Fruit fly (Drosophila melanogaster): Measurements from ENCODE around the gene CG12541.

The CG12541 gene

DNA sequence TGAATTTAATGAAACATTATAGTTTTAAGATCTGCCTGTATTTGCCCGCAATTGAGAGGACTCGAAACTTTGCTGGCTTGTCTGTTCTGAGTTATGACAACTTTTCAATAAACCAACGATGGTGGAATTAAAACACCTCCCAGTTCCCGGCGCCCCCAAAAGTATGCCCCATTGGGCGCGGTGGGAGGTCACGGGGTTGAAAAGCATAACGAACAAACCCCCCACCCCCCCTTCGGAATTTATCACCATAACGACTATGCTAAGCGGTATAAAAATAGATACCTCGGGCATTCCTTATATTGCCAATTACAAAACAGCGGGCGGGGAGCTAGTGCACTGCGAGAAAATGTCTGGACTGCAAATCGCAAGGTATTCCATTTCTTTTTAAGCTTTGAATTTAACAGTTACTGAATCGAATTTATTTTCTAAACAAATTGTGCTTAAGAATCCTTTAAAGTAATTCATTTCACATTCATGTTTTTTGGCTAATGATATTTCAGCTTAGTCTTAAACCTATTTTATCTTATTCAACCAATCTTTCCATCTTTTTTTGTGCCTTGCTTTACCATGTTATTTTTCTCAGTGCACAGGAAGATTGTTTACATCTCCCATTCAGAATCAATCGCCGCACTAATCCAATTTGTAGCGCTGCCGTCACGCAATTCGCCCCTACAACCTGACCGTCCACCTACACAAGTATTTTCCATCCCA, 35.6 kb upstream of the CG12541 start (continued):
- no peak for TF ChIP-seq fd102C (GFP tag; optimal IDR thresholded peaks at IDR 0.05)
- TF ChIP-seq H2.0 (GFP tag; IDR thresholded peaks at IDR 0.05): peak; percentile 72
- peak; percentile 48; the same call in 1 of the 2 replicates for TF ChIP-seq CG6272 (GFP tag; IDR thresholded peaks at IDR 0.05)
- no peak for TF ChIP-seq chinmo (GFP tag; IDR thresholded peaks at IDR 0.05; ENCODE audit: partially characterized antibody)
- TF ChIP-seq CG8388 (GFP tag; optimal IDR thresholded peaks at IDR 0.05): peak; percentile 70
- peak; percentile 50 for TF ChIP-seq CG10959 (GFP tag; IDR thresholded peaks at IDR 0.05)
- TF ChIP-seq CG4404 (GFP tag; IDR thresholded peaks at IDR 0.05): peak; percentile 70
- TF ChIP-seq ATbp (GFP tag; optimal IDR thresholded peaks at IDR 0.05): peak; percentile 82
- no peak for TF ChIP-seq sc (optimal IDR thresholded peaks at IDR 0.05)
- TF ChIP-seq sc (GFP tag; optimal IDR thresholded peaks at IDR 0.05): peak; percentile 55
- TF ChIP-seq CG33213 (GFP tag; optimal IDR thresholded peaks at IDR 0.05): peak; percentile 12
- TF ChIP-seq CG18599 (GFP tag; optimal IDR thresholded peaks at IDR 0.05): peak; percentile 86
- no peak; the same call in 1 of the 2 replicates for TF ChIP-seq NFAT (GFP tag; IDR thresholded peaks at IDR 0.05)
- peak; percentile 9 for TF ChIP-seq CG10654 (GFP tag; optimal IDR thresholded peaks at IDR 0.05)
- no peak for TF ChIP-seq nerfin-2 (GFP tag; IDR thresholded peaks at IDR 0.05; ENCODE audit: partially characterized antibody)
- peak; percentile 85 for TF ChIP-seq CG10979 (tag; optimal IDR thresholded peaks at IDR 0.05)
- peak; percentile 77 for TF ChIP-seq Blimp-1 (GFP tag; optimal IDR thresholded peaks at IDR 0.05)
- no peak for TF ChIP-seq br (optimal IDR thresholded peaks at IDR 0.05)
- TF ChIP-seq CG11398 (GFP tag; optimal IDR thresholded peaks at IDR 0.05): peak; percentile 61
- peak; percentile 43 for TF ChIP-seq crc (GFP tag; optimal IDR thresholded peaks at IDR 0.05)
- peak; percentile 65; the same call in 1 of the 2 replicates for TF ChIP-seq ara (GFP tag; IDR thresholded peaks at IDR 0.05)
- TF ChIP-seq trh (GFP tag; optimal IDR thresholded peaks at IDR 0.05): peak; percentile 53
- no peak for TF ChIP-seq CG8478 (optimal IDR thresholded peaks at IDR 0.05)
- TF ChIP-seq H15 (GFP tag; IDR thresholded peaks at IDR 0.05): peak; percentile 58; the same call in 1 of the 3 replicates
- peak; percentile 58 for TF ChIP-seq vfl (GFP tag; optimal IDR thresholded peaks at IDR 0.05)
- TF ChIP-seq CG6813 (GFP tag; optimal IDR thresholded peaks at IDR 0.05): peak; percentile 72
- no peak for TF ChIP-seq lbe (GFP tag; optimal IDR thresholded peaks at IDR 0.05)
- TF ChIP-seq CG17328 (GFP tag; IDR thresholded peaks at IDR 0.05): peak; percentile 84
- no peak for TF ChIP-seq Neu2 (GFP tag; optimal IDR thresholded peaks at IDR 0.05; ENCODE audit: borderline replicate concordance)
- peak; percentile 86 for TF ChIP-seq CG8944 (GFP tag; optimal IDR thresholded peaks at IDR 0.05)
- TF ChIP-seq prd (optimal IDR thresholded peaks at IDR 0.05): no peak
- peak; percentile 80 for TF ChIP-seq prd (GFP tag; IDR thresholded peaks at IDR 0.05)
- TF ChIP-seq CG13894 (tag; optimal IDR thresholded peaks at IDR 0.05): peak; percentile 41
- TF ChIP-seq CG8089 (GFP tag; optimal IDR thresholded peaks at IDR 0.05): peak; percentile 23
- TF ChIP-seq CG17186 (GFP tag; optimal IDR thresholded peaks at IDR 0.05): peak; percentile 24
- peak; percentile 61 for TF ChIP-seq CG4424 (GFP tag; optimal IDR thresholded peaks at IDR 0.05)
- TF ChIP-seq CG43689 (GFP tag; IDR thresholded peaks at IDR 0.05): peak; percentile 28; the same call in 1 of the 2 replicates
- TF ChIP-seq fd3F (GFP tag; optimal IDR thresholded peaks at IDR 0.05): peak; percentile 75
- TF ChIP-seq CG31388 (GFP tag; optimal IDR thresholded peaks at IDR 0.05): no peak
- peak; percentile 55; the same call in 1 of the 2 replicates for TF ChIP-seq sim (GFP tag; IDR thresholded peaks at IDR 0.05)
- peak; percentile 49; the same call in 1 of the 3 replicates for TF ChIP-seq ase (GFP tag; IDR thresholded peaks at IDR 0.05)
- 0 out of 3 replicates have a peak, but pooled peaks have one; percentile 70 for TF ChIP-seq CG3726 (GFP tag; IDR thresholded peaks at IDR 0.05)
- TF ChIP-seq CG30020 (tag; optimal IDR thresholded peaks at IDR 0.05): no peak
- peak; percentile 65 for TF ChIP-seq CG14441 (GFP tag; IDR thresholded peaks at IDR 0.05)
- TF ChIP-seq CG7839 (tag; optimal IDR thresholded peaks at IDR 0.05): peak; percentile 90
- TF ChIP-seq croc (GFP tag; conservative IDR thresholded peaks at IDR 0.05): peak; percentile 69
- TF ChIP-seq Meics (GFP tag; optimal IDR thresholded peaks at IDR 0.05): peak; percentile 81
- no peak for TF ChIP-seq CG9797 (GFP tag; optimal IDR thresholded peaks at IDR 0.05)
- no peak for TF ChIP-seq sr (GFP tag; IDR thresholded peaks at IDR 0.05)
- no peak for TF ChIP-seq CG1832 (GFP tag; optimal IDR thresholded peaks at IDR 0.05)

Measured in whole organism, embryonic.